Worm (Caenorhabditis elegans) whole organism, midembryonic: Measurements from ENCODE around the gene fbxc-19.
"Not testable (repeated sequence)": the region's sequence is repeated elsewhere in the genome, so short reads cannot be mapped to it uniquely, and the experiment has no call there.

ENCODE experiments used
- cog-1 ChIP-seq: sonication (generic microtip); optimal IDR thresholded peaks from 2 replicates; lab custom pipeline; 2016; ENCODE audit warnings: missing genetic modification characterization, missing compliant biosample characterization
- ztf-23 ChIP-seq: fragments of 200-800 bp; sonication (Bioruptor generic); IDR thresholded peaks from 2 replicates; pipeline ENCODE4 v1.3.6; 2022; ENCODE audit warnings: missing genetic modification reagents, missing genetic modification characterization, missing compliant biosample characterization

- not testable (repeated sequence) for TF ChIP-seq ztf-23 (GFP tag; lab: Robert Waterston, UW); cog-1 (tag; lab: Kevin White, UChicago)
These were observed 42.1 kb downstream of the fbxc-19 start, which contains the start of gene fbxb-98 for ce11 chrII:1862334-1862733.
